Worm (Caenorhabditis elegans) whole organism, L2 larva: ENCODE results near the gene srab-16.

Experiments
- Y55F3AM.14 ChIP-seq: fragments of 200-800 bp; sonication (Bioruptor generic); optimal IDR thresholded peaks from 2 replicates; lab custom pipeline; 2018; ENCODE audit warnings: mild to moderate bottlenecking, missing genetic modification characterization, missing compliant biosample characterization
- alr-1 ChIP-seq: fragments of 150-350 bp; optimal IDR thresholded peaks from 2 replicates; lab custom pipeline; 2014; ENCODE audit warnings: missing biosample characterization, missing genetic modification characterization
- blmp-1 ChIP-seq: sonication (generic microtip); optimal IDR thresholded peaks from 2 replicates; lab custom pipeline; 2017; ENCODE audit warnings: missing genetic modification characterization, mild to moderate bottlenecking, missing compliant biosample characterization, antibody characterized with exemption, moderate library complexity; ENCODE audit not compliant: insufficient read depth
- ceh-82 ChIP-seq: fragments of 150-350 bp; optimal IDR thresholded peaks from 2 replicates; lab custom pipeline; 2014; ENCODE audit warnings: missing biosample characterization, missing genetic modification characterization
- gmeb-1 ChIP-seq: fragments of 150-350 bp; optimal IDR thresholded peaks from 2 replicates; lab custom pipeline; 2014; ENCODE audit warnings: missing biosample characterization, missing genetic modification characterization
- lin-13 ChIP-seq: fragments of 150-350 bp; optimal IDR thresholded peaks from 2 replicates; lab custom pipeline; 2014; ENCODE audit warnings: missing biosample characterization, missing genetic modification reagents, missing genetic modification characterization
- nhr-11 ChIP-seq: fragments of 150-350 bp; optimal IDR thresholded peaks from 2 replicates; lab custom pipeline; 2014; ENCODE audit warnings: missing biosample characterization, missing genetic modification characterization
- nhr-21 ChIP-seq: fragments of 150-350 bp; optimal IDR thresholded peaks from 2 replicates; lab custom pipeline; 2014; ENCODE audit warnings: missing biosample characterization, missing genetic modification characterization
- nhr-77 ChIP-seq: fragments of 150-350 bp; optimal IDR thresholded peaks from 2 replicates; lab custom pipeline; 2014; ENCODE audit warnings: missing biosample characterization, missing genetic modification characterization
- skn-1 ChIP-seq: sonication (generic microtip); optimal IDR thresholded peaks from 2 replicates; lab custom pipeline; 2017; ENCODE audit warnings: missing biosample characterization, missing genetic modification characterization
- snpc-4 ChIP-seq: fragments of 150-350 bp; optimal IDR thresholded peaks from 2 replicates; lab custom pipeline; 2014; ENCODE audit warnings: missing biosample characterization, missing genetic modification characterization
- unc-62 ChIP-seq: fragments of 150-350 bp; optimal IDR thresholded peaks from 2 replicates; lab custom pipeline; 2014; ENCODE audit warnings: missing biosample characterization, missing genetic modification reagents, missing genetic modification characterization
- ztf-11 ChIP-seq: sonication (generic microtip); optimal IDR thresholded peaks from 2 replicates; lab custom pipeline; 2017; ENCODE audit warnings: missing biosample characterization, missing genetic modification characterization
- ztf-4 ChIP-seq: fragments of 150-350 bp; optimal IDR thresholded peaks from 2 replicates; lab custom pipeline; 2014; ENCODE audit warnings: missing biosample characterization, missing genetic modification characterization

ce11 chrV:774341-774740 is 8.2 kb upstream of the srab-16 start:
- TF ChIP-seq alr-1 (tag; lab: Kevin White, UChicago): no peak
- no peak for TF ChIP-seq lin-13 (GFP tag; lab: Kevin White, UChicago)
- TF ChIP-seq snpc-4 (tag; lab: Kevin White, UChicago): no peak
- no peak for TF ChIP-seq nhr-21
- no peak for TF ChIP-seq ztf-11
- no peak for TF ChIP-seq ceh-82
- no peak for TF ChIP-seq unc-62 (GFP tag; lab: Kevin White, UChicago)
- no peak for TF ChIP-seq nhr-11 (tag; lab: Kevin White, UChicago)
- no peak for TF ChIP-seq Y55F3AM.14 (GFP tag; lab: Kevin White, UChicago)
- TF ChIP-seq gmeb-1: no peak
- no peak for TF ChIP-seq nhr-77
- no peak for TF ChIP-seq blmp-1 (tag; lab: Kevin White, UChicago)
- no peak for TF ChIP-seq skn-1 (tag; lab: Kevin White, UChicago)
- no peak for TF ChIP-seq ztf-4 (tag; lab: Kevin White, UChicago)
